Worm (Caenorhabditis elegans) whole organism, mixed stage, embryonic: Measurements from ENCODE around the gene fbxb-29.
"Not testable (repeated sequence)": the region's sequence is repeated elsewhere in the genome, so short reads cannot be mapped to it uniquely, and the experiment has no call there.

Experiments
- M03D4.4 ChIP-seq: sonication (generic microtip); optimal IDR thresholded peaks from 2 replicates; lab custom pipeline; 2017; ENCODE audit warnings: mild to moderate bottlenecking, missing genetic modification characterization, missing compliant biosample characterization
- bed-3 ChIP-seq: fragments of 200-800 bp; sonication (Bioruptor generic); optimal IDR thresholded peaks from 3 replicates; lab custom pipeline; 2018; ENCODE audit warnings: mild to moderate bottlenecking, missing genetic modification characterization, moderate library complexity, missing compliant biosample characterization
- blmp-1 ChIP-seq: fragments of 150-350 bp; optimal IDR thresholded peaks from 2 replicates; lab custom pipeline; 2014; ENCODE audit warnings: missing biosample characterization, missing genetic modification characterization
- ceh-39 ChIP-seq: fragments of 150-350 bp; optimal IDR thresholded peaks from 2 replicates; lab custom pipeline; 2014; ENCODE audit warnings: missing biosample characterization, missing genetic modification characterization
- ceh-43 ChIP-seq: fragments of 200-800 bp; sonication (Bioruptor generic); optimal IDR thresholded peaks from 2 replicates; lab custom pipeline; 2018; ENCODE audit warnings: mild to moderate bottlenecking, missing genetic modification characterization, moderate library complexity, missing compliant biosample characterization
- ceh-83 ChIP-seq: fragments of 200-800 bp; sonication (Bioruptor generic); optimal IDR thresholded peaks from 2 replicates; lab custom pipeline; 2018; ENCODE audit warnings: mild to moderate bottlenecking, missing genetic modification characterization, missing compliant biosample characterization
- ces-1 ChIP-seq: fragments of 150-350 bp; optimal IDR thresholded peaks from 2 replicates; lab custom pipeline; 2014; ENCODE audit warnings: missing biosample characterization, missing genetic modification reagents, missing genetic modification characterization
- cnd-1 ChIP-seq: fragments of 200-800 bp; sonication (Bioruptor generic); optimal IDR thresholded peaks from 2 replicates; lab custom pipeline; 2018; ENCODE audit warnings: mild to moderate bottlenecking, missing genetic modification characterization, missing compliant biosample characterization
- drap-1 ChIP-seq: fragments of 200-800 bp; sonication (Bioruptor generic); optimal IDR thresholded peaks from 3 replicates; lab custom pipeline; 2018; ENCODE audit warnings: mild to moderate bottlenecking, missing genetic modification characterization, missing compliant biosample characterization
- flh-1 ChIP-seq: fragments of 200-800 bp; sonication (Bioruptor generic); optimal IDR thresholded peaks from 2 replicates; lab custom pipeline; 2018; ENCODE audit warnings: mild to moderate bottlenecking, missing genetic modification characterization, moderate library complexity, missing compliant biosample characterization
- ham-2 ChIP-seq: fragments of 200-800 bp; sonication (Bioruptor generic); optimal IDR thresholded peaks from 2 replicates; lab custom pipeline; 2018; ENCODE audit warnings: mild to moderate bottlenecking, missing genetic modification characterization, missing compliant biosample characterization
- hlh-1 ChIP-seq: fragments of 150-350 bp; optimal IDR thresholded peaks from 2 replicates; lab custom pipeline; 2014; ENCODE audit warnings: missing biosample characterization, missing genetic modification reagents, missing genetic modification characterization
- lin-13 ChIP-seq: fragments of 150-350 bp; optimal IDR thresholded peaks from 2 replicates; lab custom pipeline; 2014; ENCODE audit warnings: missing biosample characterization, missing genetic modification characterization
- lin-32 ChIP-seq: fragments of 200-800 bp; sonication (Bioruptor generic); optimal IDR thresholded peaks from 2 replicates; lab custom pipeline; 2018; ENCODE audit warnings: mild to moderate bottlenecking, missing genetic modification characterization, missing compliant biosample characterization
- lsy-2 ChIP-seq: fragments of 150-350 bp; optimal IDR thresholded peaks from 2 replicates; lab custom pipeline; 2014; ENCODE audit warnings: missing biosample characterization, missing genetic modification characterization
- mls-2 ChIP-seq: sonication (generic microtip); optimal IDR thresholded peaks from 2 replicates; lab custom pipeline; 2016; ENCODE audit warnings: mild to moderate bottlenecking, missing genetic modification characterization, moderate library complexity, missing compliant biosample characterization
- nhr-12 ChIP-seq: fragments of 150-350 bp; optimal IDR thresholded peaks from 2 replicates; lab custom pipeline; 2014; ENCODE audit warnings: missing biosample characterization, missing genetic modification characterization
- nhr-2 ChIP-seq: fragments of 150-350 bp; optimal IDR thresholded peaks from 2 replicates; lab custom pipeline; 2014; ENCODE audit warnings: missing biosample characterization, missing genetic modification characterization
- nhr-237 ChIP-seq: fragments of 150-350 bp; optimal IDR thresholded peaks from 2 replicates; lab custom pipeline; 2014; ENCODE audit warnings: missing biosample characterization, missing genetic modification characterization
- nhr-28 ChIP-seq: fragments of 150-350 bp; optimal IDR thresholded peaks from 2 replicates; lab custom pipeline; 2014; ENCODE audit warnings: missing biosample characterization, missing genetic modification characterization
- nhr-76 ChIP-seq: sonication (generic microtip); optimal IDR thresholded peaks from 2 replicates; lab custom pipeline; 2017; ENCODE audit warnings: missing biosample characterization, missing genetic modification characterization
- pha-4 ChIP-seq: fragments of 150-350 bp; optimal IDR thresholded peaks from 2 replicates; lab custom pipeline; 2018; ENCODE audit warnings: missing biosample characterization, missing genetic modification reagents, missing genetic modification characterization
- sem-2 ChIP-seq: fragments of 200-800 bp; sonication (Bioruptor generic); optimal IDR thresholded peaks from 2 replicates; lab custom pipeline; 2018; ENCODE audit warnings: mild to moderate bottlenecking, missing genetic modification characterization, missing compliant biosample characterization
- sptf-1 ChIP-seq: sonication (generic microtip); optimal IDR thresholded peaks from 2 replicates; lab custom pipeline; 2017; ENCODE audit warnings: mild to moderate bottlenecking, missing genetic modification characterization, moderate library complexity, missing compliant biosample characterization
- unc-120 ChIP-seq: sonication (generic microtip); optimal IDR thresholded peaks from 2 replicates; lab custom pipeline; 2017; ENCODE audit warnings: missing genetic modification characterization, missing compliant biosample characterization; ENCODE audit not compliant: poor library complexity, severe bottlenecking
- unc-39 ChIP-seq: fragments of 150-350 bp; optimal IDR thresholded peaks from 2 replicates; lab custom pipeline; 2014; ENCODE audit warnings: missing biosample characterization, missing genetic modification characterization
- unc-62 ChIP-seq: fragments of 150-350 bp; optimal IDR thresholded peaks from 2 replicates; lab custom pipeline; 2014; ENCODE audit warnings: missing biosample characterization, missing genetic modification reagents, missing genetic modification characterization
- zip-8 ChIP-seq: fragments of 150-350 bp; optimal IDR thresholded peaks from 2 replicates; lab custom pipeline; 2014; ENCODE audit warnings: missing biosample characterization, missing genetic modification characterization
- ztf-11 ChIP-seq: fragments of 150-350 bp; optimal IDR thresholded peaks from 2 replicates; lab custom pipeline; 2014; ENCODE audit warnings: missing biosample characterization, missing genetic modification characterization

The fbxb-29 gene

ce11 chrII:1040464-1040863 is 41.1 kb upstream of the fbxb-29 start, which contains the start of gene fbxb-39:
Gene fbxb-39 (minus strand): TSS chrII:1040564.
- TF ChIP-seq flh-1 (GFP tag; lab: Kevin White, UChicago) (no peak), ztf-11 (tag; lab: Kevin White, UChicago) (no peak), ceh-43 (GFP tag; lab: Kevin White, UChicago) (no peak), nhr-237 (tag; lab: Kevin White, UChicago) (no peak), mls-2 (tag; lab: Kevin White, UChicago) (no peak), lsy-2 (tag; lab: Kevin White, UChicago) (no peak)

- TF ChIP-seq ham-2 (no peak), nhr-76 (tag; lab: Kevin White, UChicago) (no peak), sptf-1 (tag; lab: Kevin White, UChicago) (no peak), unc-39 (tag; lab: Kevin White, UChicago) (no peak), M03D4.4 (no peak), unc-120 (tag; lab: Kevin White, UChicago) (no peak), ceh-39 (tag; lab: Kevin White, UChicago) (no peak), nhr-12 (tag; lab: Kevin White, UChicago) (no peak), unc-62 (GFP tag; lab: Kevin White, UChicago) (no peak), pha-4 (tag; lab: Kevin White, UChicago) (no peak), flh-1 (GFP tag; lab: Kevin White, UChicago) (no peak), ces-1 (no peak), sem-2 (GFP tag; lab: Kevin White, UChicago) (no peak), zip-8 (no peak), drap-1 (no peak), hlh-1 (tag; lab: Kevin White, UChicago) (no peak)
Measured at ce11 chrII:1028602-1029001, 29.2 kb upstream of the fbxb-29 start, which contains the start of gene math-34. Gene math-34 (plus strand): TSS chrII:1028972.

DNA sequence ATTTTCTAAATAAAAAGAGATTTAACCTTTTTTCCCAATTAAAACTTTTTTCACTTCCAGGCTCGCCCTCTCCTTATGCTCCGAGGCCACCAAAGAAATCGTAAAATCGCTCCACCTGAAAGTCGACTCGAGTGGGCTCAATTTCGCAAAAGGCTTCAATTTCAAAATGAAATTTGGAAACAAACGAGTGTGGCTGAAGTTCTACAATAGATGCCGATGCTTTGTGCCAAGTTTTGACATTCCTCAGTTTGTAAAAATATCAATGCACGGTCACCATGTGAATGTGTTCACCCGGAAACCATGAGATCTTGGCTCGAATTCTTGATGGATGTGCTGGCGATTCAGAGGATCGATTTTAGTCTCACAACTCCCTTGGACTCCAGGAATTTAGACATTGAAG is 27.3 kb upstream of the fbxb-29 start, which contains the start of gene M01D1.12:
TSS of gene M01D1.12 (plus strand) at position 301 of the 400 bp plus-strand sequence.
- TF ChIP-seq ceh-83 (GFP tag; lab: Kevin White, UChicago) (no peak), nhr-76 (tag; lab: Kevin White, UChicago) (no peak), nhr-12 (tag; lab: Kevin White, UChicago) (no peak), lin-13 (tag; lab: Kevin White, UChicago) (no peak), hlh-1 (tag; lab: Kevin White, UChicago) (no peak), nhr-2 (tag; lab: Kevin White, UChicago) (no peak), blmp-1 (no peak), ces-1 (no peak)

DNA sequence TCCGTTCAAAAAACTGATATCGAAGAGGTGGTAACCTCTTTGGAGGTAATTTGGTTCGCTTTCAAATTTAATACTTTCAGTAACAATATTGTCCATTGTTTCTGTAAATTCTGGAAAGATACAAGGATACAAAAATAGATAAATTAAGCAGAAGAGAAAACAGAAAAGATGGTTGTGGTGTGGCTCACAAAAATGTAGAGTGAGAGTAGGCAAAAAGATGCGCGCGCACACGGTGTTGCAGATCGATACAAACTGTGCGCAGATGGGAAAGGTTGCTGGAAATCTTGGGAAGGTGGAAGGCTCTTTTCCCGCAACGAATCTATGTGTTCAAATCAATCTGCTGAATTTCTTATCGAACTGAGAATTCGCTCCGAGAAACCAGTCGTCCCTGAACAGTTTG is 25.3 kb upstream of the fbxb-29 start, which contains the start of gene btb-11:
TSS of gene btb-11 (minus strand) at position 101 of the 400 bp plus-strand sequence.
- not testable (repeated sequence) for TF ChIP-seq unc-120, cnd-1, ceh-39 (tag; lab: Kevin White, UChicago)

DNA sequence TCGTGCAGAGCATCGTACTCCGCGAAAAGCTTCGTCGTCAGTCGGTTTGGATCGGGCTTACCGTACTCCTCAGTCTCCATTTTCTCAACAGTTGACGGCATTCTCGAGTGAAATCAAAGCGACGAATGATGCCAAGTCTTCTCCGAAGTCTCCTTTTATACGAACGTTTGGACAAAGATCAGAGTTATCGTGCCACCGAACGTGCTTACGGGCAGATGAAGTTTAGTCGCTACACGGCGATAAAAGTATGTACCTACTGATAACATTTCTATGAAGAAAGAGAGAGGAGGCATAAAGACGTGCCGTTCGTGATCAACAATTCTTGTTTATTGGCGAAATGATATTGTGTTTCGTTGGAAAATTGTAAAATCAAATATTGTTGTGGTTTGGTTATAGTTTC is 7.0 kb upstream of the fbxb-29 start, which contains the start of gene F45D11.14:
TSS of gene F45D11.14 (minus strand) at position 101 of the 400 bp plus-strand sequence.
- not testable (repeated sequence) for TF ChIP-seq lin-32 (GFP tag; lab: Kevin White, UChicago); ceh-43 (GFP tag; lab: Kevin White, UChicago); bed-3
- TF ChIP-seq, all 35 proteins: peak for 0; not testable (repeated sequence) for 35

ce11 chrII:1001351-1001750 is 2.0 kb upstream of the fbxb-29 start, which contains the start of the genes fbxb-30 and F45D11.5:
Gene fbxb-30 (minus strand): TSS chrII:1001451.
Gene F45D11.5 (plus strand): TSS chrII:1001702.
- no peak for TF ChIP-seq unc-120 (tag; lab: Kevin White, UChicago)
- TF ChIP-seq sptf-1 (tag; lab: Kevin White, UChicago): no peak
- TF ChIP-seq lin-13 (tag; lab: Kevin White, UChicago): no peak
- TF ChIP-seq M03D4.4: no peak
- TF ChIP-seq blmp-1: no peak
- no peak for TF ChIP-seq nhr-28 (tag; lab: Kevin White, UChicago)
- no peak for TF ChIP-seq ceh-43 (GFP tag; lab: Kevin White, UChicago)
- TF ChIP-seq ztf-11 (tag; lab: Kevin White, UChicago): no peak
- TF ChIP-seq nhr-237 (tag; lab: Kevin White, UChicago): no peak
- no peak for TF ChIP-seq ceh-83 (GFP tag; lab: Kevin White, UChicago)
- TF ChIP-seq lin-32 (GFP tag; lab: Kevin White, UChicago): no peak
- TF ChIP-seq pha-4 (tag; lab: Kevin White, UChicago): no peak
- TF ChIP-seq unc-39 (tag; lab: Kevin White, UChicago): no peak
- no peak for TF ChIP-seq cnd-1 (tag; lab: Kevin White, UChicago)
